ENCODE assay signal across 2 fruit fly cellular contexts in the genomic region with DNA sequence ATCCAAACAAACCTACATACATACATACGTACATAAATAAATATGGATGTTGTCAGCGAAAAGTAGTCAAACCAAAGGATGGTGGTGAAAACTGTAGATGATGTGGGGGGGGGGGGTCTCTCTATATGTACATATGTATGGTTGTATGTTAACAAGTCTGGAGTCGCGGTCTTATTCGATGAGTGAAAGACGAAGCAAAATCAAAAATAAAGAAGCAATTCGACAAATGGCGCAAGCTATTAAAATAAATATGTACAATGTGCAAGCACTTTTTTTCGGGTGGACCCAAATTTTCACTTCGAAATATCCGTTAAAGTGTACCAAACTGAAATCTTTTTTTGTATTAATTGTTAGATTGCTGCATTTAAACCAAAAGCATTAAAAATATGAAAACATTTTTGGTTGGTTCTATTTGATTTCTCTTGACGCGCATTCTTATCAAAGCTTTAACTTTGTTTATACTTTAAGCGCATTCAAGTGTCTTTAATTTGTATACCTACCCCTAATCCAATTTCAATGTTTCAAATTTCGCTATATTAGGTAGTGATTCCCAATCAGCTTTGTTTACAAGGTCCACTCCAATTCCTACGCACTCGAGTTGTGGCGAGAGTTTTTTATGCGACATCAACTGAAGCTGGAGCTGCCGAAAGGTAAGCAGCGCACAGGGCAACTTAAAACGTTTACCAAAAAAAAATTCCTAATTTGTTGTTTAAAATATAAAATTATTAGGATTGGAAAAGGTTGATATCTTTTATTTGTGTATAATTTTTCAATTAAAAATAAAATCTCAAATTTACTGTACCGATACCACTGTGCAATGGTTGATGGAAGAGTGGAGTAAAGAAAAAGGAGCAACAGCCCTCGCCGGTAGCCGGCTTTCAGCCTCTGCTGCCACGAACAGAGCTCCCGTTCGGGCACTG.
TF ChIP-seq lines count a peak whose summit lies in the region.

CG31807 (minus strand) TSS at position 51 of the 920 bp plus-strand sequence.

TF ChIP-seq in whole organism, embryonic, 481 proteins besides CTCF, POLR2A, EP300 and RAD21 (continued from another document and continues in another):
- TF ChIP-seq CG13894 (tag; optimal IDR thresholded peaks at IDR 0.05; lab: Kevin White, UChicago) (peak; percentile 41), inv (GFP tag; IDR thresholded peaks at IDR 0.05; lab: Robert Waterston, UW; ENCODE audit: partially characterized antibody) (no peak), nau (GFP tag; optimal IDR thresholded peaks at IDR 0.05; lab: Kevin White, UChicago) (peak; percentile 52), CG17802 (tag; optimal IDR thresholded peaks at IDR 0.05; lab: Kevin White, UChicago) (peak; percentile 24), sc (optimal IDR thresholded peaks at IDR 0.05; lab: Kevin White, UChicago) (no peak), sc (GFP tag; optimal IDR thresholded peaks at IDR 0.05; lab: Kevin White, UChicago) (peak; percentile 71), ranshi (GFP tag; IDR thresholded peaks at IDR 0.05; lab: Robert Waterston, UW) (0 out of 2 replicates have a peak, but pooled peaks have one; percentile 9), ara (GFP tag; IDR thresholded peaks at IDR 0.05; lab: Robert Waterston, UW) (0 out of 2 replicates have a peak, but pooled peaks have one; percentile 9), Bteb2 (GFP tag; optimal IDR thresholded peaks at IDR 0.05; lab: Kevin White, UChicago) (peak; percentile 65), CG4820 (GFP tag; optimal IDR thresholded peaks at IDR 0.05; lab: Kevin White, UChicago) (peak; percentile 48), Myb (GFP tag; optimal IDR thresholded peaks at IDR 0.05; lab: Kevin White, UChicago) (peak; percentile 49), gcm2 (GFP tag; optimal IDR thresholded peaks at IDR 0.05; lab: Kevin White, UChicago) (peak; percentile 49), ash1 (GFP tag; optimal IDR thresholded peaks at IDR 0.05; lab: Kevin White, UChicago) (no peak), dati (GFP tag; IDR thresholded peaks at IDR 0.05; lab: Robert Waterston, UW) (no peak; the same call in 1 of the 2 replicates), CG9797 (GFP tag; optimal IDR thresholded peaks at IDR 0.05; lab: Kevin White, UChicago) (no peak), CG10979 (tag; optimal IDR thresholded peaks at IDR 0.05; lab: Kevin White, UChicago) (peak; percentile 35), run (tag; optimal IDR thresholded peaks at IDR 0.05; lab: Kevin White, UChicago) (peak; percentile 81), Dad (GFP tag; optimal IDR thresholded peaks at IDR 0.05; lab: Kevin White, UChicago) (peak; percentile 19), C15 (GFP tag; IDR thresholded peaks at IDR 0.05; lab: Robert Waterston, UW) (no peak), CG33557 (GFP tag; optimal IDR thresholded peaks at IDR 0.05; lab: Kevin White, UChicago) (peak; percentile 45), luna (GFP tag; optimal IDR thresholded peaks at IDR 0.05; lab: Kevin White, UChicago) (no peak), CG12744 (GFP tag; optimal IDR thresholded peaks at IDR 0.05; lab: Kevin White, UChicago) (peak; percentile 43), Opbp (GFP tag; IDR thresholded peaks at IDR 0.05; lab: Robert Waterston, UW; ENCODE audit: partially characterized antibody) (no peak), al (GFP tag; IDR thresholded peaks at IDR 0.05; lab: Robert Waterston, UW) (no peak), CG18764 (GFP tag; optimal IDR thresholded peaks at IDR 0.05; lab: Kevin White, UChicago) (peak; percentile 34), Gsc (GFP tag; IDR thresholded peaks at IDR 0.05; lab: Robert Waterston, UW) (no peak), Chrac-16 (GFP tag; optimal IDR thresholded peaks at IDR 0.05; lab: Kevin White, UChicago) (peak; percentile 39), CG17612 (GFP tag; IDR thresholded peaks at IDR 0.05; lab: Robert Waterston, UW) (0 out of 2 replicates have a peak, but pooled peaks have one; percentile 36), sob (GFP tag; IDR thresholded peaks at IDR 0.05; lab: Robert Waterston, UW) (peak; percentile 39; the same call in 1 of the 2 replicates), CG5180 (GFP tag; optimal IDR thresholded peaks at IDR 0.05; lab: Kevin White, UChicago) (peak; percentile 50), sug (tag; optimal IDR thresholded peaks at IDR 0.05; lab: Kevin White, UChicago) (peak; percentile 48), ase (GFP tag; IDR thresholded peaks at IDR 0.05; lab: Robert Waterston, UW) (peak; percentile 28; the same call in 1 of the 3 replicates), CG10321 (GFP tag; IDR thresholded peaks at IDR 0.05; lab: Robert Waterston, UW) (no peak), CG11504 (tag; optimal IDR thresholded peaks at IDR 0.05; lab: Kevin White, UChicago) (peak; percentile 87), zfh1 (GFP tag; IDR thresholded peaks at IDR 0.05; lab: Robert Waterston, UW) (peak; percentile 55; the same call in 1 of the 3 replicates), pita (GFP tag; optimal IDR thresholded peaks at IDR 0.05; lab: Kevin White, UChicago) (no peak), HLH4C (GFP tag; IDR thresholded peaks at IDR 0.05; lab: Robert Waterston, UW; ENCODE audit: partially characterized antibody) (no peak), da (GFP tag; optimal IDR thresholded peaks at IDR 0.05; lab: Kevin White, UChicago) (no peak), CG4282 (GFP tag; optimal IDR thresholded peaks at IDR 0.05; lab: Kevin White, UChicago) (peak; percentile 61), pan (optimal IDR thresholded peaks at IDR 0.05; lab: Kevin White, UChicago) (no peak), pan (GFP tag; optimal IDR thresholded peaks at IDR 0.05 in 1 of 2, IDR thresholded peaks at IDR 0.05 in 1 of 2) (peak in 1 of 2 experiments; percentile 44), CG14965 (GFP tag; optimal IDR thresholded peaks at IDR 0.05; lab: Kevin White, UChicago; ENCODE audit: borderline replicate concordance) (peak; percentile 49), usp (GFP tag; optimal IDR thresholded peaks at IDR 0.05; lab: Kevin White, UChicago) (no peak), zfh2 (GFP tag; optimal IDR thresholded peaks at IDR 0.05; lab: Kevin White, UChicago) (peak; percentile 43), CG13775 (GFP tag; optimal IDR thresholded peaks at IDR 0.05; lab: Kevin White, UChicago) (peak; percentile 78), ftz-f1 (GFP tag; optimal IDR thresholded peaks at IDR 0.05; lab: Kevin White, UChicago) (no peak), tup (GFP tag; optimal IDR thresholded peaks at IDR 0.05; lab: Kevin White, UChicago) (no peak), odd (GFP tag; optimal IDR thresholded peaks at IDR 0.05; lab: Kevin White, UChicago) (peak; percentile 76), CG9932 (GFP tag; IDR thresholded peaks at IDR 0.05; lab: Robert Waterston, UW) (0 out of 2 replicates have a peak, but pooled peaks have one; percentile 25), crp (GFP tag; optimal IDR thresholded peaks at IDR 0.05; lab: Kevin White, UChicago) (peak in 1 of 2 experiments; percentile 2), br (optimal IDR thresholded peaks at IDR 0.05; lab: Kevin White, UChicago) (no peak), CG4617 (GFP tag; optimal IDR thresholded peaks at IDR 0.05; lab: Kevin White, UChicago; ENCODE audit: borderline replicate concordance) (peak; percentile 9), CG16863 (GFP tag; optimal IDR thresholded peaks at IDR 0.05; lab: Kevin White, UChicago) (peak; percentile 58), Hmr (GFP tag; optimal IDR thresholded peaks at IDR 0.05; lab: Kevin White, UChicago) (peak; percentile 82), her (GFP tag; optimal IDR thresholded peaks at IDR 0.05; lab: Kevin White, UChicago) (peak; percentile 78), dysf (GFP tag; IDR thresholded peaks at IDR 0.05; lab: Robert Waterston, UW) (peak; percentile 60; the same call in 1 of the 3 replicates), CG10274 (GFP tag; optimal IDR thresholded peaks at IDR 0.05; lab: Kevin White, UChicago) (peak; percentile 5)

TF ChIP-seq in whole organism, prepupa, 60 proteins besides CTCF, POLR2A, EP300 and RAD21 (continued from another document):
- TF ChIP-seq fd59A (GFP tag; optimal IDR thresholded peaks at IDR 0.05; lab: Kevin White, UChicago) (peak; percentile 96), vri (GFP tag; optimal IDR thresholded peaks at IDR 0.05; lab: Kevin White, UChicago) (peak; percentile 85), CG11294 (GFP tag; IDR thresholded peaks at IDR 0.05; lab: Robert Waterston, UW) (peak; percentile 45), Gug (GFP tag; IDR thresholded peaks at IDR 0.05; lab: Robert Waterston, UW) (peak; percentile 65), CG7368 (GFP tag; optimal IDR thresholded peaks at IDR 0.05; lab: Kevin White, UChicago) (peak; percentile 90), fkh (GFP tag; optimal IDR thresholded peaks at IDR 0.05; lab: Kevin White, UChicago) (no peak), Blimp-1 (GFP tag; optimal IDR thresholded peaks at IDR 0.05; lab: Kevin White, UChicago) (peak; percentile 73), CG6276 (GFP tag; optimal IDR thresholded peaks at IDR 0.05; lab: Kevin White, UChicago) (peak; percentile 95), CG11902 (GFP tag; optimal IDR thresholded peaks at IDR 0.05; lab: Kevin White, UChicago) (peak; percentile 79), spab (GFP tag; optimal IDR thresholded peaks at IDR 0.05; lab: Kevin White, UChicago) (peak; percentile 94), dsx (GFP tag; optimal IDR thresholded peaks at IDR 0.05; lab: Kevin White, UChicago; ENCODE audit: poor library complexity, severe bottlenecking) (peak; percentile 97), CG15336 (GFP tag; IDR thresholded peaks at IDR 0.05; lab: Robert Waterston, UW) (peak; percentile 97)
